Worm (Caenorhabditis elegans) whole organism, early embryonic: Measurements from ENCODE around the gene F28G4.2.

Experiments used
- F13C5.2 ChIP-seq: sonication (generic microtip); optimal IDR thresholded peaks from 2 replicates; lab custom pipeline; 2017; ENCODE audit warnings: mild to moderate bottlenecking, missing genetic modification characterization, inconsistent platforms, missing compliant biosample characterization
- ama-1 ChIP-seq: fragments of 150-350 bp; optimal IDR thresholded peaks from 2 replicates; lab custom pipeline; 2014
- ceh-13 ChIP-seq: fragments of 200-800 bp; sonication (Bioruptor generic); optimal IDR thresholded peaks from 2 replicates; lab custom pipeline; 2018; ENCODE audit warnings: mild to moderate bottlenecking, missing genetic modification characterization, missing compliant biosample characterization
- hnd-1 ChIP-seq: sonication (generic microtip); optimal IDR thresholded peaks from 2 replicates; lab custom pipeline; 2016; ENCODE audit warnings: missing genetic modification characterization, missing compliant biosample characterization
- pes-1 ChIP-seq: fragments of 200-800 bp; sonication (Bioruptor generic); IDR thresholded peaks from 2 replicates; pipeline ENCODE4 v1.3.6; 2022; ENCODE audit warnings: missing genetic modification reagents, missing genetic modification characterization, missing compliant biosample characterization
- scrt-1 ChIP-seq: fragments of 200-800 bp; sonication (Bioruptor generic); IDR thresholded peaks from 2 replicates; pipeline ENCODE4 v1.3.6; 2022; ENCODE audit warnings: missing genetic modification characterization, missing compliant biosample characterization
- tbx-11 ChIP-seq: fragments of 200-800 bp; sonication (Bioruptor generic); IDR thresholded peaks from 2 replicates; pipeline ENCODE4 v1.3.6; 2022; ENCODE audit warnings: missing genetic modification characterization, missing compliant biosample characterization

- TF ChIP-seq tbx-11 (GFP tag; lab: Robert Waterston, UW) (no peak), ama-1 (lab: Kevin White, UChicago) (no peak), F13C5.2 (tag; lab: Kevin White, UChicago) (no peak), ceh-13 (GFP tag; lab: Kevin White, UChicago) (no peak), scrt-1 (GFP tag; lab: Robert Waterston, UW) (no peak), hnd-1 (no peak), pes-1 (GFP tag; lab: Robert Waterston, UW) (no peak)
These were observed 25.1 kb upstream of the F28G4.2 start, which contains the start of gene srxa-7 for ce11 chrV:16307253-16307652.
